Fruit fly (Drosophila melanogaster) whole organism, embryonic: ENCODE results near the gene fal.

Experiments used
- Asciz ChIP-seq: fragments of 200-800 bp; sonication (Bioruptor generic); optimal IDR thresholded peaks from 2 replicates; lab custom pipeline; 2017; ENCODE audit warnings: missing biosample characterization, mild to moderate bottlenecking, missing genetic modification characterization, missing genetic modification reagents
- Atf6 ChIP-seq: fragments of 200-800 bp; sonication (Bioruptor generic); IDR thresholded peaks from 2 replicates; pipeline ENCODE4 v1.3.6; 2022; ENCODE audit warnings: missing biosample characterization, missing genetic modification characterization
- Awh ChIP-seq: fragments of 200-800 bp; sonication (Bioruptor generic); IDR thresholded peaks from 2 replicates; pipeline ENCODE4, ENCODE4 v1.3.6; 2022; ENCODE audit warnings: missing biosample characterization, missing genetic modification characterization
- Blimp-1 ChIP-seq: fragments of 200-800 bp; sonication (Bioruptor generic); optimal IDR thresholded peaks from 3 replicates; lab custom pipeline; 2018; ENCODE audit warnings: missing biosample characterization, missing genetic modification characterization, mild to moderate bottlenecking, moderate library complexity, missing genetic modification reagents
- Bteb2 ChIP-seq: fragments of 200-800 bp; sonication (Bioruptor generic); optimal IDR thresholded peaks from 2 replicates; lab custom pipeline; 2016; ENCODE audit warnings: missing biosample characterization, missing genetic modification characterization
- CG13123 ChIP-seq: fragments of 200-800 bp; sonication (Bioruptor generic); optimal IDR thresholded peaks from 2 replicates; lab custom pipeline; 2016; ENCODE audit warnings: missing biosample characterization, missing genetic modification characterization
- CG18619 ChIP-seq: fragments of 200-800 bp; sonication (Bioruptor generic); optimal IDR thresholded peaks from 3 replicates; lab custom pipeline; 2017; ENCODE audit warnings: missing biosample characterization, mild to moderate bottlenecking, missing genetic modification characterization
- CG2712 ChIP-seq: fragments of 200-800 bp; optimal IDR thresholded peaks from 3 replicates; lab custom pipeline; 2019; ENCODE audit warnings: missing biosample characterization, mild to moderate bottlenecking, missing genetic modification characterization, moderate library complexity
- CG31365 ChIP-seq: fragments of 200-800 bp; sonication (Bioruptor generic); optimal IDR thresholded peaks from 2 replicates; lab custom pipeline; 2018; ENCODE audit warnings: missing biosample characterization, mild to moderate bottlenecking, missing genetic modification characterization
- CG3163 ChIP-seq: fragments of 200-800 bp; sonication (Bioruptor generic); optimal IDR thresholded peaks from 3 replicates; lab custom pipeline; 2016; ENCODE audit warnings: missing biosample characterization, missing genetic modification characterization
- CG32772 ChIP-seq: fragments of 200-800 bp; sonication (Bioruptor generic); IDR thresholded peaks from 2 replicates; pipeline ENCODE4 v1.3.6; 2022; ENCODE audit warnings: missing biosample characterization, missing genetic modification characterization
- CG34422 ChIP-seq: fragments of 200-800 bp; sonication (Bioruptor generic); IDR thresholded peaks from 3 replicates; pipeline ENCODE4 v1.3.6; 2022; ENCODE audit warnings: missing biosample characterization, missing genetic modification characterization
- CG3838 ChIP-seq: fragments of 200-800 bp; sonication (Bioruptor generic); optimal IDR thresholded peaks from 3 replicates; lab custom pipeline; 2016; ENCODE audit warnings: missing biosample characterization, missing genetic modification characterization
- CG3847 ChIP-seq: fragments of 200-800 bp; sonication (Bioruptor generic); IDR thresholded peaks from 2 replicates; pipeline ENCODE4 v1.3.6; 2022; ENCODE audit warnings: missing biosample characterization, missing genetic modification characterization
- CG43689 ChIP-seq: fragments of 200-800 bp; sonication (Bioruptor generic); IDR thresholded peaks from 2 replicates; pipeline ENCODE4 v1.3.6; 2022; ENCODE audit warnings: missing biosample characterization, missing genetic modification characterization
- CG4820 ChIP-seq: fragments of 200-800 bp; sonication (Bioruptor generic); optimal IDR thresholded peaks from 3 replicates; lab custom pipeline; 2016; ENCODE audit warnings: missing biosample characterization, missing genetic modification characterization
- CG9727 ChIP-seq: fragments of 200-800 bp; sonication (Bioruptor generic); optimal IDR thresholded peaks from 3 replicates; lab custom pipeline; 2017; ENCODE audit warnings: missing biosample characterization, mild to moderate bottlenecking, missing genetic modification characterization
- CG9797 ChIP-seq: fragments of 200-800 bp; sonication (Bioruptor generic); optimal IDR thresholded peaks from 3 replicates; lab custom pipeline; 2018; ENCODE audit warnings: missing biosample characterization, mild to moderate bottlenecking, missing genetic modification characterization
- Camta ChIP-seq: fragments of 200-800 bp; sonication (Bioruptor generic); optimal IDR thresholded peaks from 2 replicates; lab custom pipeline; 2016; ENCODE audit warnings: missing biosample characterization, missing genetic modification characterization
- Ets97D ChIP-seq: fragments of 200-800 bp; sonication (Bioruptor generic); optimal IDR thresholded peaks from 3 replicates; lab custom pipeline; 2016; ENCODE audit warnings: missing biosample characterization, missing genetic modification characterization
- Fer1 ChIP-seq: fragments of 200-800 bp; sonication (Bioruptor generic); optimal IDR thresholded peaks from 2 replicates; lab custom pipeline; 2017; ENCODE audit warnings: missing biosample characterization, mild to moderate bottlenecking, missing genetic modification characterization
- Fer2 ChIP-seq: fragments of 200-800 bp; sonication (Bioruptor generic); optimal IDR thresholded peaks from 2 replicates; lab custom pipeline; 2018; ENCODE audit warnings: missing biosample characterization, mild to moderate bottlenecking, missing genetic modification characterization, moderate library complexity
- HLH4C ChIP-seq: fragments of 200-800 bp; sonication (Bioruptor generic); IDR thresholded peaks from 3 replicates; pipeline ENCODE4 v1.3.6; 2022; ENCODE audit warnings: missing biosample characterization, missing genetic modification characterization; ENCODE audit not compliant: partially characterized antibody
- Hey ChIP-seq: fragments of 200-800 bp; sonication (Bioruptor generic); optimal IDR thresholded peaks from 3 replicates; lab custom pipeline; 2018; ENCODE audit warnings: missing biosample characterization, mild to moderate bottlenecking, missing genetic modification characterization
- MBD-R2 ChIP-seq: fragments of 200-800 bp; sonication (Bioruptor generic); IDR thresholded peaks from 2 replicates; pipeline ENCODE4 v1.3.6; 2022; ENCODE audit warnings: missing biosample characterization, missing genetic modification characterization
- MESR4 ChIP-seq: fragments of 200-800 bp; sonication (Bioruptor generic); optimal IDR thresholded peaks from 2 replicates; lab custom pipeline; 2018; ENCODE audit warnings: missing biosample characterization, mild to moderate bottlenecking, missing genetic modification characterization, moderate library complexity
- Ravus ChIP-seq: fragments of 200-800 bp; sonication (Bioruptor generic); IDR thresholded peaks from 2 replicates; pipeline ENCODE4 v1.3.6; 2022; ENCODE audit warnings: missing biosample characterization, missing genetic modification characterization
- Stat92E ChIP-seq, 3 experiments: fragments of >200 bp in 2 of 3; fragments of 200-800 bp in 1 of 3; sonication (Bioruptor generic) in 1 of 3; optimal IDR thresholded peaks; 2 replicates each; lab custom pipeline; 2017 to 2019; ENCODE audit warnings: missing biosample characterization in 3 of 3, missing genetic modification characterization in 3 of 3, mild to moderate bottlenecking in 1 of 3, moderate library complexity in 1 of 3
- Xbp1 ChIP-seq: fragments of 200-800 bp; sonication (Bioruptor generic); optimal IDR thresholded peaks from 3 replicates; lab custom pipeline; 2016; ENCODE audit warnings: missing biosample characterization, mild to moderate bottlenecking, missing genetic modification characterization
- aop ChIP-seq: fragments of 200-800 bp; sonication (Bioruptor generic); IDR thresholded peaks from 2 replicates; pipeline ENCODE4 v1.3.6; 2022; ENCODE audit warnings: missing biosample characterization, missing genetic modification characterization
- btn ChIP-seq: fragments of 200-800 bp; sonication (Bioruptor generic); optimal IDR thresholded peaks from 2 replicates; lab custom pipeline; 2016; ENCODE audit warnings: missing biosample characterization, missing genetic modification characterization
- eyg ChIP-seq: fragments of 200-800 bp; sonication (Bioruptor generic); optimal IDR thresholded peaks from 3 replicates; lab custom pipeline; 2016; ENCODE audit warnings: missing biosample characterization, missing genetic modification characterization
- fd64A ChIP-seq: fragments of 200-800 bp; sonication (Bioruptor generic); optimal IDR thresholded peaks from 3 replicates; lab custom pipeline; 2018; ENCODE audit warnings: missing biosample characterization, mild to moderate bottlenecking, missing genetic modification characterization
- fu2 ChIP-seq: fragments of 200-800 bp; sonication (Bioruptor generic); optimal IDR thresholded peaks from 2 replicates; lab custom pipeline; 2016; ENCODE audit warnings: missing biosample characterization, missing genetic modification characterization
- gfzf ChIP-seq: fragments of 200-800 bp; sonication (Bioruptor generic); optimal IDR thresholded peaks from 2 replicates; lab custom pipeline; 2016; ENCODE audit warnings: missing biosample characterization, mild to moderate bottlenecking, missing genetic modification characterization, moderate library complexity
- h ChIP-seq: fragments of >200 bp; optimal IDR thresholded peaks from 2 replicates; lab custom pipeline; 2017
- inv ChIP-seq: fragments of 200-800 bp; sonication (Bioruptor generic); IDR thresholded peaks from 2 replicates; pipeline ENCODE4 v1.3.6; 2022; ENCODE audit warnings: missing biosample characterization, missing genetic modification characterization; ENCODE audit not compliant: partially characterized antibody
- lilli ChIP-seq: fragments of 200-800 bp; sonication (Bioruptor generic); optimal IDR thresholded peaks from 3 replicates; lab custom pipeline; 2016; ENCODE audit warnings: missing biosample characterization, missing genetic modification characterization
- mam ChIP-seq: fragments of 200-800 bp; sonication (Bioruptor generic); optimal IDR thresholded peaks from 3 replicates; lab custom pipeline; 2016; ENCODE audit warnings: missing biosample characterization, missing genetic modification characterization
- mirr ChIP-seq: fragments of 200-800 bp; sonication (Bioruptor generic); optimal IDR thresholded peaks from 3 replicates; lab custom pipeline; 2018; ENCODE audit warnings: missing biosample characterization, mild to moderate bottlenecking, missing genetic modification characterization
- nau ChIP-seq: fragments of 200-800 bp; sonication (Bioruptor generic); optimal IDR thresholded peaks from 3 replicates; lab custom pipeline; 2017; ENCODE audit warnings: missing biosample characterization, mild to moderate bottlenecking, missing genetic modification characterization, missing genetic modification reagents
- pb ChIP-seq: fragments of 200-800 bp; sonication (Bioruptor generic); optimal IDR thresholded peaks from 3 replicates; lab custom pipeline; 2016; ENCODE audit warnings: missing biosample characterization, missing genetic modification characterization
- prd ChIP-seq, 3 experiments: fragments of >200 bp in 2 of 3; fragments of 200-800 bp in 1 of 3; sonication (Bioruptor generic) in 1 of 3; optimal IDR thresholded peaks in 2 of 3; IDR thresholded peaks in 1 of 3; 2 replicates in 2 of 3; 3 replicates in 1 of 3; pipeline versions ENCODE4 v1.3.6 to Lab custom; 2017 to 2022; ENCODE audit warnings: missing biosample characterization in 1 of 3, missing genetic modification characterization in 1 of 3
- ranshi ChIP-seq: fragments of 200-800 bp; sonication (Bioruptor generic); IDR thresholded peaks from 2 replicates; pipeline ENCODE4 v1.3.6; 2022; ENCODE audit warnings: missing biosample characterization, missing genetic modification characterization
- sisA ChIP-seq: fragments of 200-800 bp; sonication (Bioruptor generic); IDR thresholded peaks from 2 replicates; pipeline ENCODE4 v1.3.6; 2022; ENCODE audit warnings: missing biosample characterization, missing genetic modification characterization
- sqz ChIP-seq: fragments of 200-800 bp; sonication (Bioruptor generic); optimal IDR thresholded peaks from 3 replicates; lab custom pipeline; 2018; ENCODE audit warnings: missing biosample characterization, mild to moderate bottlenecking, missing genetic modification characterization
- trem ChIP-seq: fragments of 200-800 bp; optimal IDR thresholded peaks from 3 replicates; lab custom pipeline; 2019; ENCODE audit warnings: missing biosample characterization, mild to moderate bottlenecking, missing genetic modification characterization, moderate library complexity
- usp ChIP-seq: fragments of >200 bp; optimal IDR thresholded peaks from 2 replicates; lab custom pipeline; 2017; ENCODE audit warnings: missing biosample characterization, missing genetic modification characterization
- wdn ChIP-seq: fragments of 200-800 bp; sonication (Bioruptor generic); IDR thresholded peaks from 2 replicates; pipeline ENCODE4 v1.3.6; 2022; ENCODE audit warnings: missing biosample characterization, missing genetic modification characterization
- wek ChIP-seq: fragments of 200-800 bp; sonication (Bioruptor generic); optimal IDR thresholded peaks from 3 replicates; lab custom pipeline; 2018; ENCODE audit warnings: missing biosample characterization, mild to moderate bottlenecking, missing genetic modification characterization, moderate library complexity

fal gene

dm6 chr3L:19292440-19293175 lies 1.8 kb upstream of the fal start, which contains the start of gene Gbs-76A (continued):
- TF ChIP-seq wdn: peak; percentile 49; the same call in 1 of the 2 replicates
- peak; percentile 67 for TF ChIP-seq CG3847 (GFP tag; lab: Robert Waterston, UW)
- no peak for TF ChIP-seq aop (GFP tag; lab: Robert Waterston, UW)
- TF ChIP-seq lilli (GFP tag; lab: Kevin White, UChicago): peak; percentile 7
- peak; percentile 64 for TF ChIP-seq sisA
- TF ChIP-seq fu2 (GFP tag; lab: Kevin White, UChicago): no peak
- no peak for TF ChIP-seq Ets97D (GFP tag; lab: Kevin White, UChicago)
- no peak for TF ChIP-seq CG43689 (GFP tag; lab: Robert Waterston, UW)
- TF ChIP-seq fd64A (GFP tag; lab: Kevin White, UChicago): no peak
- peak; percentile 84 for TF ChIP-seq CG2712 (tag; lab: Kevin White, UChicago)
- TF ChIP-seq Awh (GFP tag; lab: Robert Waterston, UW): no peak
- peak; percentile 77 for TF ChIP-seq Fer2 (tag; lab: Kevin White, UChicago)
- TF ChIP-seq Xbp1 (GFP tag; lab: Kevin White, UChicago): peak; percentile 58
- TF ChIP-seq trem: peak; percentile 75
- TF ChIP-seq MBD-R2 (GFP tag; lab: Robert Waterston, UW): peak; percentile 39
- TF ChIP-seq Hey (tag; lab: Kevin White, UChicago): no peak
- TF ChIP-seq Stat92E (GFP tag; optimal IDR thresholded peaks at IDR 0.05; lab: Kevin White, UChicago): no peak
- peak; percentile 59 for TF ChIP-seq inv
- TF ChIP-seq mam (GFP tag; lab: Kevin White, UChicago): peak; percentile 3
- TF ChIP-seq usp (GFP tag; lab: Kevin White, UChicago): no peak
- TF ChIP-seq btn (GFP tag; lab: Kevin White, UChicago): no peak
- peak; percentile 41; the same call in 1 of the 3 replicates for TF ChIP-seq HLH4C (GFP tag; lab: Robert Waterston, UW)
- TF ChIP-seq CG31365: no peak
- peak; percentile 1 for TF ChIP-seq Camta (GFP tag; lab: Kevin White, UChicago)
- TF ChIP-seq Ravus (GFP tag; lab: Robert Waterston, UW): peak; percentile 6; the same call in 1 of the 2 replicates
- peak; percentile 27; the same call in 1 of the 2 replicates for TF ChIP-seq ranshi (GFP tag; lab: Robert Waterston, UW)
- no peak for TF ChIP-seq prd (optimal IDR thresholded peaks at IDR 0.05; lab: Kevin White, UChicago)
- peak; percentile 65 for TF ChIP-seq prd (GFP tag; IDR thresholded peaks at IDR 0.05; lab: Robert Waterston, UW)
- peak; percentile 85 for TF ChIP-seq CG18619
- peak; percentile 79 for TF ChIP-seq Asciz (GFP tag; lab: Kevin White, UChicago)
- peak; percentile 68 for TF ChIP-seq Atf6
- TF ChIP-seq h (lab: Kevin White, UChicago): no peak
- peak; percentile 91 for TF ChIP-seq Fer1
- no peak for TF ChIP-seq eyg (GFP tag; lab: Kevin White, UChicago)
- TF ChIP-seq wek (GFP tag; lab: Kevin White, UChicago): no peak
- peak; percentile 58 for TF ChIP-seq sqz (GFP tag; lab: Kevin White, UChicago)
- TF ChIP-seq CG9727 (GFP tag; lab: Kevin White, UChicago): peak; percentile 81
- TF ChIP-seq CG13123: peak; percentile 29
- no peak for TF ChIP-seq mirr (GFP tag; lab: Kevin White, UChicago)
- TF ChIP-seq CG34422 (GFP tag; lab: Robert Waterston, UW): peak; percentile 81
- no peak for TF ChIP-seq CG9797
- peak; percentile 59 for TF ChIP-seq CG32772
- no peak for TF ChIP-seq MESR4
- no peak for TF ChIP-seq gfzf
- peak; percentile 73 for TF ChIP-seq Blimp-1 (GFP tag; lab: Kevin White, UChicago)
- TF ChIP-seq Bteb2 (GFP tag; lab: Kevin White, UChicago): peak; percentile 0
- no peak for TF ChIP-seq pb
- peak; percentile 36 for TF ChIP-seq CG4820 (GFP tag; lab: Kevin White, UChicago)
- peak; percentile 32 for TF ChIP-seq nau (GFP tag; lab: Kevin White, UChicago)
- no peak for TF ChIP-seq CG3838 (GFP tag; lab: Kevin White, UChicago)
- no peak for TF ChIP-seq CG3163
